Worm (Caenorhabditis elegans) whole organism, mixed stage, embryonic: ENCODE data around the gene str-206.

Source experiments
- M03D4.4 ChIP-seq: sonication (generic microtip); optimal IDR thresholded peaks from 2 replicates; lab custom pipeline; 2017; ENCODE audit warnings: mild to moderate bottlenecking, missing genetic modification characterization, missing compliant biosample characterization
- bed-3 ChIP-seq: fragments of 200-800 bp; sonication (Bioruptor generic); optimal IDR thresholded peaks from 3 replicates; lab custom pipeline; 2018; ENCODE audit warnings: mild to moderate bottlenecking, missing genetic modification characterization, moderate library complexity, missing compliant biosample characterization
- blmp-1 ChIP-seq: fragments of 150-350 bp; optimal IDR thresholded peaks from 2 replicates; lab custom pipeline; 2014; ENCODE audit warnings: missing biosample characterization, missing genetic modification characterization
- ceh-39 ChIP-seq: fragments of 150-350 bp; optimal IDR thresholded peaks from 2 replicates; lab custom pipeline; 2014; ENCODE audit warnings: missing biosample characterization, missing genetic modification characterization
- ceh-43 ChIP-seq: fragments of 200-800 bp; sonication (Bioruptor generic); optimal IDR thresholded peaks from 2 replicates; lab custom pipeline; 2018; ENCODE audit warnings: mild to moderate bottlenecking, missing genetic modification characterization, moderate library complexity, missing compliant biosample characterization
- ceh-83 ChIP-seq: fragments of 200-800 bp; sonication (Bioruptor generic); optimal IDR thresholded peaks from 2 replicates; lab custom pipeline; 2018; ENCODE audit warnings: mild to moderate bottlenecking, missing genetic modification characterization, missing compliant biosample characterization
- ces-1 ChIP-seq: fragments of 150-350 bp; optimal IDR thresholded peaks from 2 replicates; lab custom pipeline; 2014; ENCODE audit warnings: missing biosample characterization, missing genetic modification reagents, missing genetic modification characterization
- cnd-1 ChIP-seq: fragments of 200-800 bp; sonication (Bioruptor generic); optimal IDR thresholded peaks from 2 replicates; lab custom pipeline; 2018; ENCODE audit warnings: mild to moderate bottlenecking, missing genetic modification characterization, missing compliant biosample characterization
- drap-1 ChIP-seq: fragments of 200-800 bp; sonication (Bioruptor generic); optimal IDR thresholded peaks from 3 replicates; lab custom pipeline; 2018; ENCODE audit warnings: mild to moderate bottlenecking, missing genetic modification characterization, missing compliant biosample characterization
- elt-1 ChIP-seq: sonication (generic microtip); optimal IDR thresholded peaks from 2 replicates; lab custom pipeline; 2017; ENCODE audit warnings: missing genetic modification characterization, mild to moderate bottlenecking, missing compliant biosample characterization, antibody characterized with exemption, moderate library complexity, borderline replicate concordance; ENCODE audit not compliant: insufficient read depth
- elt-3 ChIP-seq: fragments of 150-350 bp; optimal IDR thresholded peaks from 2 replicates; lab custom pipeline; 2014; ENCODE audit warnings: missing biosample characterization, missing genetic modification characterization
- flh-1 ChIP-seq: fragments of 200-800 bp; sonication (Bioruptor generic); optimal IDR thresholded peaks from 2 replicates; lab custom pipeline; 2018; ENCODE audit warnings: mild to moderate bottlenecking, missing genetic modification characterization, moderate library complexity, missing compliant biosample characterization
- ham-2 ChIP-seq: fragments of 200-800 bp; sonication (Bioruptor generic); optimal IDR thresholded peaks from 2 replicates; lab custom pipeline; 2018; ENCODE audit warnings: mild to moderate bottlenecking, missing genetic modification characterization, missing compliant biosample characterization
- hlh-1 ChIP-seq: fragments of 150-350 bp; optimal IDR thresholded peaks from 2 replicates; lab custom pipeline; 2014; ENCODE audit warnings: missing biosample characterization, missing genetic modification reagents, missing genetic modification characterization
- lin-13 ChIP-seq: fragments of 150-350 bp; optimal IDR thresholded peaks from 2 replicates; lab custom pipeline; 2014; ENCODE audit warnings: missing biosample characterization, missing genetic modification characterization
- lin-32 ChIP-seq: fragments of 200-800 bp; sonication (Bioruptor generic); optimal IDR thresholded peaks from 2 replicates; lab custom pipeline; 2018; ENCODE audit warnings: mild to moderate bottlenecking, missing genetic modification characterization, missing compliant biosample characterization
- lsy-2 ChIP-seq: fragments of 150-350 bp; optimal IDR thresholded peaks from 2 replicates; lab custom pipeline; 2014; ENCODE audit warnings: missing biosample characterization, missing genetic modification characterization
- mab-5 ChIP-seq: fragments of 150-350 bp; optimal IDR thresholded peaks from 2 replicates; lab custom pipeline; 2014; ENCODE audit warnings: missing biosample characterization, missing genetic modification characterization
- mep-1 ChIP-seq: fragments of 150-350 bp; optimal IDR thresholded peaks from 2 replicates; lab custom pipeline; 2017; ENCODE audit warnings: missing biosample characterization, missing genetic modification reagents, missing genetic modification characterization, inconsistent platforms
- mls-2 ChIP-seq: sonication (generic microtip); optimal IDR thresholded peaks from 2 replicates; lab custom pipeline; 2016; ENCODE audit warnings: mild to moderate bottlenecking, missing genetic modification characterization, moderate library complexity, missing compliant biosample characterization
- nhr-12 ChIP-seq: fragments of 150-350 bp; optimal IDR thresholded peaks from 2 replicates; lab custom pipeline; 2014; ENCODE audit warnings: missing biosample characterization, missing genetic modification characterization
- nhr-2 ChIP-seq: fragments of 150-350 bp; optimal IDR thresholded peaks from 2 replicates; lab custom pipeline; 2014; ENCODE audit warnings: missing biosample characterization, missing genetic modification characterization
- nhr-237 ChIP-seq: fragments of 150-350 bp; optimal IDR thresholded peaks from 2 replicates; lab custom pipeline; 2014; ENCODE audit warnings: missing biosample characterization, missing genetic modification characterization
- nhr-28 ChIP-seq: fragments of 150-350 bp; optimal IDR thresholded peaks from 2 replicates; lab custom pipeline; 2014; ENCODE audit warnings: missing biosample characterization, missing genetic modification characterization
- nhr-76 ChIP-seq: sonication (generic microtip); optimal IDR thresholded peaks from 2 replicates; lab custom pipeline; 2017; ENCODE audit warnings: missing biosample characterization, missing genetic modification characterization
- pha-4 ChIP-seq: fragments of 150-350 bp; optimal IDR thresholded peaks from 2 replicates; lab custom pipeline; 2018; ENCODE audit warnings: missing biosample characterization, missing genetic modification reagents, missing genetic modification characterization
- sem-2 ChIP-seq: fragments of 200-800 bp; sonication (Bioruptor generic); optimal IDR thresholded peaks from 2 replicates; lab custom pipeline; 2018; ENCODE audit warnings: mild to moderate bottlenecking, missing genetic modification characterization, missing compliant biosample characterization
- snpc-4 ChIP-seq: fragments of 150-350 bp; optimal IDR thresholded peaks from 2 replicates; lab custom pipeline; 2014; ENCODE audit warnings: missing biosample characterization, missing genetic modification characterization
- sptf-1 ChIP-seq: sonication (generic microtip); optimal IDR thresholded peaks from 2 replicates; lab custom pipeline; 2017; ENCODE audit warnings: mild to moderate bottlenecking, missing genetic modification characterization, moderate library complexity, missing compliant biosample characterization
- tbx-8 ChIP-seq: fragments of 200-800 bp; sonication (Bioruptor generic); optimal IDR thresholded peaks from 2 replicates; lab custom pipeline; 2018; ENCODE audit warnings: mild to moderate bottlenecking, missing genetic modification characterization, moderate library complexity, missing compliant biosample characterization
- unc-120 ChIP-seq: sonication (generic microtip); optimal IDR thresholded peaks from 2 replicates; lab custom pipeline; 2017; ENCODE audit warnings: missing genetic modification characterization, missing compliant biosample characterization; ENCODE audit not compliant: poor library complexity, severe bottlenecking
- unc-39 ChIP-seq: fragments of 150-350 bp; optimal IDR thresholded peaks from 2 replicates; lab custom pipeline; 2014; ENCODE audit warnings: missing biosample characterization, missing genetic modification characterization
- unc-62 ChIP-seq: fragments of 150-350 bp; optimal IDR thresholded peaks from 2 replicates; lab custom pipeline; 2014; ENCODE audit warnings: missing biosample characterization, missing genetic modification reagents, missing genetic modification characterization
- zip-8 ChIP-seq: fragments of 150-350 bp; optimal IDR thresholded peaks from 2 replicates; lab custom pipeline; 2014; ENCODE audit warnings: missing biosample characterization, missing genetic modification characterization
- ztf-11 ChIP-seq: fragments of 150-350 bp; optimal IDR thresholded peaks from 2 replicates; lab custom pipeline; 2014; ENCODE audit warnings: missing biosample characterization, missing genetic modification characterization

The str-206 gene

DNA sequence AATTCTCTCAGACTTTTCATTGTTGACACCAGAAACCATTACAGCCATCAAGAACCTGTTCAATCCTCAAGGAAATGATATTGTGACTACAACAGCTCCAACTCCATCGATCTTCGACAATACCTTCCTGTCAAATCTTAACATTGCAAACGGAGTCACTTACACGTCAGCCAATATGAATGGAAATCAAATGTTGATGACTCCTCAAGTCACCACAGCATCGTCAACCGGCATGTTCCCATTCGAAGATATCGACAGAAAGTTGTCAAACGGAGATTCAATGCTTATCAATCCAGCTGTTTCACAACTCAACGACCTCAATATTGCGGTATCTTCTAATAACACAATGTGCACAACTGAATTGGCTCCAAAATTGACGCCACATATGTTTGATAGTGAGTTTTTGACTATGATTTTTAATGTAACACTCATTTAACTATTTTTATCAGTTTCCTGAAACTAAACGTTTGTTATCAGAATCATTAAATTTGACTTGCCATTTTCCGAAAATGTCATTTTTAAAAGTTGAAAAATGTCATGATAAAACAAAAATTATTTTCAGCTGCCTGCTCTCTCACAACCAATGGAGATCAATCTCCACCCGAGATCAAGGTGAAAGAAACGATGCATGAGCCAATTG lies 33.1 kb downstream of the str-206 start:
- TF ChIP-seq mab-5 (tag; lab: Kevin White, UChicago) (no peak), mep-1 (tag; lab: Kevin White, UChicago) (no peak), unc-62 (no peak), cnd-1 (no peak), blmp-1 (tag; lab: Kevin White, UChicago) (no peak), ham-2 (GFP tag; lab: Kevin White, UChicago) (no peak), nhr-28 (tag; lab: Kevin White, UChicago) (no peak), lin-32 (GFP tag; lab: Kevin White, UChicago) (no peak), zip-8 (tag; lab: Kevin White, UChicago) (no peak)

DNA sequence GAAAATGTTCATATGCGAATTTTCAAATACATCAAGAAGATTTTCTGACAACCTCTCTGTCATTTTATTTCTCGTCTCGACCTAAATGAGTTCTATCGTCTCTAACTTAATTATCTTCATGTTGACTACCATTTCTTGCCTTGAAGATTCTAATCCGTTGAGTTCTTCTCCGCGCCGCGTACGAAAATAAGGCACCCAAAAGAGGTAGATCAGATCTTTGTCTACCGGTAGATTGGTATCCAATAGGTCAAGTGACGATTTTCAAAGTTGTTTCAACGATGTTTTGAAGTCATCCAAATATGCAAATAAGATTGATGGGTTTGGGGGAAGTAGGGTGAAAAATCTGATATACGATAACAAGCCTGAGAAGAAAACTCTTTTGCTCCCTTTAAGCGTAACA lies 36.0 kb downstream of the str-206 start:
- TF ChIP-seq mls-2 (tag; lab: Kevin White, UChicago) (no peak), drap-1 (GFP tag; lab: Kevin White, UChicago) (no peak), flh-1 (GFP tag; lab: Kevin White, UChicago) (no peak), blmp-1 (tag; lab: Kevin White, UChicago) (no peak), elt-1 (tag; lab: Kevin White, UChicago) (peak; percentile 74), unc-39 (tag; lab: Kevin White, UChicago) (no peak)

DNA sequence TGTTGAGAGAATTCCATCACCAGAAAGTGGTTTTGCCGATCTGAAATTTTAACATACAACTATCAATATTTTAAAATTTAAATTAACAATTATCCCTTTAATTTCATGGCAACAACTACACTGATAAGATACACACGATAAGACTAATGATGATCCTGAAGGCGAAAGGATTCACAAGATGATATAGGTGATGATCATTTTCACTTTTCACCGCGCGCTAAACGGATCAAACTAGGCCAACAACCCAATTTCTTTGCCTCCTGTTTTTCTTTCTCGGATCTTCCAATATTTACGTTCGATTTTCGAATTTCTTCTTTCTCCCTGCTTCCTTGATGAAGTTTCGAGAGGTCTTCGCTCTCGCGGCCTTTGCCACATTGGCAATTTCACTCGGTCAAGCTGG lies 41.2 kb downstream of the str-206 start, which contains the start of gene K08B12.1:
TSS of gene K08B12.1 (plus strand) at position 229 of the 400 bp plus-strand sequence.
- TF ChIP-seq flh-1 (GFP tag; lab: Kevin White, UChicago) (no peak), blmp-1 (tag; lab: Kevin White, UChicago) (peak; percentile 85), elt-3 (tag; lab: Kevin White, UChicago) (peak; percentile 46)
- TF ChIP-seq, all 35 proteins: peak for 2

DNA sequence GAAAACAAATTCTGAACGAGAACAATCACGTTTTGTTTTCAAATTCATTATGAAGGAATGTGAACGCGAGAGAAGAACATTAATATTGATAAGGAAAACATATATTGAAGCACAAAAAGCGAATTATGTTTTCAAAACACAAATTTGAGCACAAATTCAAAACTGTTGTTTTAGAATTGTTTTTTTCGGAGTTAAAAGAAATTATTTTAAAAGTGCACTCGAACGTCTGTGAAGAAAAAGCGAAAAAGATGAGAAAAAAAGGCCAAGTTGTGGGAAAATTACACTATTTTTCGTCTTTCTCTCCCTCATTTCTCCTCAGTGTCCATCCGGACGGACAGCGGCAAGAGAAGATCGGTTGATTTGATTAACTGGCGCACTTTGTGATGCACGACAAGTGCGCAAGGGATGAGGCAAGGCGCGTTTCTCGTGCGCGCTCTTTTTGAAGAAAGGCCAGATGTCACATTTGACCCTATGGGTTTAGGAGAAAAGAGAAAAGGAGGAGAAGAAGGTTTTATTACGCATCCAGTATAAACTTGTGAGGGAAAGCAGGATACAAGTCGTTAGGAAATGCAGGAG lies 49.4 kb downstream of the str-206 start, which contains the start of gene mrck-1:
TSS of gene mrck-1 (minus strand) at position 51 of the 576 bp plus-strand sequence.
- TF ChIP-seq sptf-1 (tag; lab: Kevin White, UChicago) (peak; percentile 94), blmp-1 (tag; lab: Kevin White, UChicago) (peak; percentile 71), ztf-11 (tag; lab: Kevin White, UChicago) (peak; percentile 82), elt-3 (tag; lab: Kevin White, UChicago) (no peak), bed-3 (GFP tag; lab: Kevin White, UChicago) (peak; percentile 60), mep-1 (tag; lab: Kevin White, UChicago) (peak; percentile 97), ceh-83 (peak; percentile 75), cnd-1 (peak; percentile 94), nhr-2 (peak; percentile 51), lin-32 (GFP tag; lab: Kevin White, UChicago) (peak; percentile 84), drap-1 (GFP tag; lab: Kevin White, UChicago) (peak; percentile 88), ceh-43 (GFP tag; lab: Kevin White, UChicago) (peak; percentile 78), nhr-28 (tag; lab: Kevin White, UChicago) (no peak), zip-8 (tag; lab: Kevin White, UChicago) (no peak), nhr-237 (tag; lab: Kevin White, UChicago) (peak; percentile 80), nhr-12 (tag; lab: Kevin White, UChicago) (peak; percentile 65), nhr-76 (tag; lab: Kevin White, UChicago) (peak; percentile 21), pha-4 (tag; lab: Kevin White, UChicago) (peak; percentile 78), flh-1 (GFP tag; lab: Kevin White, UChicago) (peak; percentile 45), elt-1 (tag; lab: Kevin White, UChicago) (peak; percentile 55), snpc-4 (tag; lab: Kevin White, UChicago) (no peak), M03D4.4 (tag; lab: Kevin White, UChicago) (peak; percentile 90), mab-5 (tag; lab: Kevin White, UChicago) (no peak), ceh-39 (tag; lab: Kevin White, UChicago) (peak; percentile 45), sem-2 (peak; percentile 41), lin-13 (tag; lab: Kevin White, UChicago) (peak; percentile 94), hlh-1 (tag; lab: Kevin White, UChicago) (peak; percentile 94), unc-120 (tag; lab: Kevin White, UChicago) (peak; percentile 96), mls-2 (tag; lab: Kevin White, UChicago) (peak; percentile 95), ham-2 (GFP tag; lab: Kevin White, UChicago) (peak; percentile 59), tbx-8 (GFP tag; lab: Kevin White, UChicago) (peak; percentile 32), ces-1 (GFP tag; lab: Kevin White, UChicago) (peak; percentile 100), lsy-2 (tag; lab: Kevin White, UChicago) (peak; percentile 82), unc-62 (peak; percentile 96), unc-39 (tag; lab: Kevin White, UChicago) (peak; percentile 73)
